Worm (Caenorhabditis elegans): ENCODE results near the gene fut-2.
A peak's percentile ranks its signal among the peaks of the same experiment; 100 is the strongest.

The fut-2 gene

ce11 chrV:6554308-6554707 is 21.4 kb downstream of the fut-2 start, which contains the start of gene K04A8.19 (continued):
- no peak for TF ChIP-seq him-1 (tag; optimal IDR thresholded peaks at IDR 0.05)

ce11 chrV:6551707-6552390 is 23.8 kb downstream of the fut-2 start, which contains the start of gene twk-10:
twk-10 (plus strand) TSS chrV:6552340.
- TF ChIP-seq let-607 (tag; optimal IDR thresholded peaks at IDR 0.05), result peak in 1 of 2 experiments; percentile 42
- peak; percentile 87 for TF ChIP-seq F23B12.7 (tag; optimal IDR thresholded peaks at IDR 0.05; ENCODE audit: insufficient read depth)
- TF ChIP-seq hsf-1 (GFP tag; IDR thresholded peaks at IDR 0.05), result no peak
- TF ChIP-seq F10E7.11 (tag; optimal IDR thresholded peaks at IDR 0.05), result no peak
- TF ChIP-seq egl-44 (GFP tag; IDR thresholded peaks at IDR 0.05), result no peak
- TF ChIP-seq rec-8 (tag; optimal IDR thresholded peaks at IDR 0.05), result peak in 1 of 2 experiments; percentile 73
- 0 out of 2 replicates have a peak, but pooled peaks have one; percentile 8 for TF ChIP-seq F33H1.4 (GFP tag; IDR thresholded peaks at IDR 0.05)
- no peak for TF ChIP-seq F39B2.1 (GFP tag; IDR thresholded peaks at IDR 0.05)
- peak; percentile 57; the same call in 1 of the 2 replicates for TF ChIP-seq ceh-40 (GFP tag; IDR thresholded peaks at IDR 0.05)
- TF ChIP-seq egl-18 (GFP tag; IDR thresholded peaks at IDR 0.05), result no peak
- no peak for TF ChIP-seq ama-1 (optimal IDR thresholded peaks at IDR 0.05)
- TF ChIP-seq ama-1 (GFP tag; optimal IDR thresholded peaks at IDR 0.05), result peak in 1 of 2 experiments; percentile 88
- no peak for TF ChIP-seq ekl-4 (GFP tag; IDR thresholded peaks at IDR 0.05)
- TF ChIP-seq D2030.7 (GFP tag; IDR thresholded peaks at IDR 0.05), result peak; percentile 53
- peak; percentile 51 for TF ChIP-seq lin-54 (GFP tag; optimal IDR thresholded peaks at IDR 0.05)
- no peak for TF ChIP-seq xnd-1 (tag; optimal IDR thresholded peaks at IDR 0.05)
- TF ChIP-seq C06A6.2 (GFP tag; conservative IDR thresholded peaks at IDR 0.05), result no peak
- TF ChIP-seq ZK185.1 (tag; optimal IDR thresholded peaks at IDR 0.05; ENCODE audit: poor library complexity, severe bottlenecking), result peak; percentile 70
- TF ChIP-seq nhr-90 (tag; optimal IDR thresholded peaks at IDR 0.05), result peak; percentile 78
- no peak for TF ChIP-seq K11D2.4 (GFP tag; IDR thresholded peaks at IDR 0.05)
- peak; percentile 77 for TF ChIP-seq Y56A3A.18 (GFP tag; IDR thresholded peaks at IDR 0.05)
- TF ChIP-seq cebp-1 (GFP tag; IDR thresholded peaks at IDR 0.05), result no peak
- no peak for TF ChIP-seq cebp-1 (tag; optimal IDR thresholded peaks at IDR 0.05)
- no peak for TF ChIP-seq tbx-9 (tag; optimal IDR thresholded peaks at IDR 0.05; ENCODE audit: borderline replicate concordance)
- no peak for TF ChIP-seq ztf-3 (GFP tag; optimal IDR thresholded peaks at IDR 0.05)
- TF ChIP-seq ztf-25 (GFP tag; IDR thresholded peaks at IDR 0.05), result peak; percentile 84; the same call in 1 of the 2 replicates
- TF ChIP-seq hlh-26 (GFP tag; conservative IDR thresholded peaks at IDR 0.05), result no peak
- TF ChIP-seq nhr-80 (tag; optimal IDR thresholded peaks at IDR 0.05), result peak; percentile 24
- TF ChIP-seq efl-1 (GFP tag; optimal IDR thresholded peaks at IDR 0.05), result no peak
- peak; percentile 73 for TF ChIP-seq B0261.1 (tag; optimal IDR thresholded peaks at IDR 0.05)
- no peak for TF ChIP-seq atf-7 (tag; optimal IDR thresholded peaks at IDR 0.05)
- TF ChIP-seq C17E4.6 (GFP tag; IDR thresholded peaks at IDR 0.05), result no peak
- no peak for TF ChIP-seq ccch-3 (GFP tag; optimal IDR thresholded peaks at IDR 0.05)
- no peak for TF ChIP-seq let-526 (GFP tag; IDR thresholded peaks at IDR 0.05)
- no peak for TF ChIP-seq B0019.2 (GFP tag; conservative IDR thresholded peaks at IDR 0.05)
- TF ChIP-seq lin-35 (GFP tag; optimal IDR thresholded peaks at IDR 0.05), result no peak
- TF ChIP-seq K12H6.12 (tag; optimal IDR thresholded peaks at IDR 0.05), result no peak
- TF ChIP-seq attf-3 (GFP tag; conservative IDR thresholded peaks at IDR 0.05), result no peak
- no peak for TF ChIP-seq aptf-2 (GFP tag; conservative IDR thresholded peaks at IDR 0.05)
- peak; percentile 86 for TF ChIP-seq rpc-1 (optimal IDR thresholded peaks at IDR 0.05)
- peak; percentile 93 for TF ChIP-seq rpc-1 (tag; optimal IDR thresholded peaks at IDR 0.05)
- TF ChIP-seq F57C9.4 (tag; optimal IDR thresholded peaks at IDR 0.05), result no peak
- TF ChIP-seq hmg-1.2 (GFP tag; IDR thresholded peaks at IDR 0.05), result peak; percentile 61
- TF ChIP-seq die-1 (tag; optimal IDR thresholded peaks at IDR 0.05), result peak; percentile 78
- peak; percentile 53 for TF ChIP-seq attf-5 (GFP tag; optimal IDR thresholded peaks at IDR 0.05)
